Worm (Caenorhabditis elegans): ENCODE data around the gene tbx-37.
A peak's percentile ranks its signal among the peaks of the same experiment; 100 is the strongest.

tbx-37 gene

DNA sequence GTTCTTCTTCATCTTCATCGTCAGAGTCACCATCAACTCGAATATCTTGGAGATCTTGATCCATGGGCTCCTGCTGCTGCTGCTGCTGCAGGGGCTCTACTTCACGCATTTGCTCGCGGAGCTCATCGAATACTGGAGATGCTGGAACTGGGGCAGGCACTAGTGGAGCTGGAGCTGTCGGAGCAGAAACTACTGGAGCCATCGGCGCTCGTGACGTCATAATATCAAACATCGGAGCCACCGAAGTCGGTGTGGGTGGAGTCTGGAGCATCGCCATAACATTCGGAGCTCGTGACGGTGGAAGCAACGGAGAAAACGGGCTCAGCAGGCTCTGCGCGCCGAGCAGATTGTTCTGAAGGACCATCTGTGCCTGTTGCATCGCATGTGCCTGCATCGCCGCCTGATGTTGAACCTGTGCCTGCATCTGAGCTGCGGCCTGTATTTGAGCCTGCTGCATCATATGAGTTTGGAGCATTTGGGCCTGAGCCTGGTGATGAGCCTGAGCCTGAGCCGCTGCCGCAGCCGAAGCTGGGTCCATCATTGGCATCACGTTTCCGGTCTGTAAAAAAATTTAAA, 51.2 kb downstream of the tbx-37 start (continued):
- TF ChIP-seq dpl-1 (GFP tag; optimal IDR thresholded peaks at IDR 0.05): no peak
- TF ChIP-seq egl-27 (tag; optimal IDR thresholded peaks at IDR 0.05): no peak
- no peak for TF ChIP-seq nhr-48 (tag; optimal IDR thresholded peaks at IDR 0.05)
- TF ChIP-seq ZK546.5 (tag; optimal IDR thresholded peaks at IDR 0.05): no peak
- TF ChIP-seq zfp-2 (tag; optimal IDR thresholded peaks at IDR 0.05): no peak
- TF ChIP-seq R02D3.7 (tag; optimal IDR thresholded peaks at IDR 0.05): no peak
- no peak for TF ChIP-seq nhr-41 (GFP tag; IDR thresholded peaks at IDR 0.05)
- no peak for TF ChIP-seq aly-2 (tag; optimal IDR thresholded peaks at IDR 0.05)
- no peak for TF ChIP-seq unc-39 (tag; optimal IDR thresholded peaks at IDR 0.05)
- TF ChIP-seq dve-1 (tag; optimal IDR thresholded peaks at IDR 0.05; ENCODE audit: insufficient read depth): no peak
- no peak for TF ChIP-seq Y75B8A.6 (GFP tag; IDR thresholded peaks at IDR 0.05)
- TF ChIP-seq sdz-12 (GFP tag; optimal IDR thresholded peaks at IDR 0.05): peak; percentile 3
- TF ChIP-seq rbr-2 (tag; optimal IDR thresholded peaks at IDR 0.05): no peak
- TF ChIP-seq nhr-76 (tag; optimal IDR thresholded peaks at IDR 0.05): no peak
- TF ChIP-seq lin-15B (tag; optimal IDR thresholded peaks at IDR 0.05): no peak
- 0 out of 2 replicates have a peak, but pooled peaks have one; percentile 10 for TF ChIP-seq tra-1 (GFP tag; IDR thresholded peaks at IDR 0.05)
- no peak for TF ChIP-seq hif-1 (tag; optimal IDR thresholded peaks at IDR 0.05)
- TF ChIP-seq lin-38 (GFP tag; IDR thresholded peaks at IDR 0.05): no peak
- no peak for TF ChIP-seq snpc-1.2 (GFP tag; IDR thresholded peaks at IDR 0.05)
- no peak for TF ChIP-seq F37D6.2 (tag; optimal IDR thresholded peaks at IDR 0.05)
- no peak for TF ChIP-seq ztf-7 (tag; optimal IDR thresholded peaks at IDR 0.05)
- no peak for TF ChIP-seq zip-11 (GFP tag; IDR thresholded peaks at IDR 0.05)
- peak; percentile 13; the same call in 1 of the 2 replicates for TF ChIP-seq egl-43 (GFP tag; IDR thresholded peaks at IDR 0.05)
- TF ChIP-seq mxl-2 (GFP tag; conservative IDR thresholded peaks at IDR 0.05): no peak
- no peak for TF ChIP-seq mdt-29 (GFP tag; IDR thresholded peaks at IDR 0.05)
- peak; percentile 96 for TF ChIP-seq aha-1 (tag)
- no peak for TF ChIP-seq F10B5.3 (tag; optimal IDR thresholded peaks at IDR 0.05)
- no peak for TF ChIP-seq fos-1 (tag; optimal IDR thresholded peaks at IDR 0.05)
- no peak for TF ChIP-seq cey-2 (tag; optimal IDR thresholded peaks at IDR 0.05; ENCODE audit: borderline replicate concordance, insufficient read depth)
- no peak for TF ChIP-seq nhr-111 (GFP tag; optimal IDR thresholded peaks at IDR 0.05)
- TF ChIP-seq Y5F2A.4 (GFP tag; optimal IDR thresholded peaks at IDR 0.05): no peak
- no peak for TF ChIP-seq T20F7.1 (GFP tag; optimal IDR thresholded peaks at IDR 0.05)
- no peak for TF ChIP-seq saeg-2 (GFP tag; IDR thresholded peaks at IDR 0.05)
- TF ChIP-seq Y105C5A.15 (GFP tag; IDR thresholded peaks at IDR 0.05): no peak
- TF ChIP-seq unc-130 (GFP tag; optimal IDR thresholded peaks at IDR 0.05): no peak
- peak in 1 of 2 experiments; percentile 58 for TF ChIP-seq unc-62 (GFP tag; optimal IDR thresholded peaks at IDR 0.05 in 1 of 2)
- TF ChIP-seq unc-62 (tag; optimal IDR thresholded peaks at IDR 0.05): no peak
- no peak for TF ChIP-seq hmg-1.1 (GFP tag; IDR thresholded peaks at IDR 0.05)
